Fruit fly (Drosophila melanogaster) whole organism, adult: ENCODE measurements around the gene PIG-L.

Source experiments
- CG11617 ChIP-seq: fragments of 200-800 bp; sonication (Bioruptor generic); optimal IDR thresholded peaks from 2 replicates; lab custom pipeline; 2017; ENCODE audit warnings: mild to moderate bottlenecking, missing biosample characterization, missing genetic modification reagents, missing genetic modification characterization
- CG12768 ChIP-seq: fragments of 200-800 bp; sonication (Bioruptor generic); optimal IDR thresholded peaks from 2 replicates; lab custom pipeline; 2017; ENCODE audit warnings: missing biosample characterization, missing genetic modification characterization, mild to moderate bottlenecking, moderate library complexity, missing genetic modification reagents
- CG14711 ChIP-seq: fragments of 200-800 bp; sonication (Bioruptor generic); optimal IDR thresholded peaks from 2 replicates; lab custom pipeline; 2018; ENCODE audit warnings: missing biosample characterization, mild to moderate bottlenecking, missing genetic modification characterization, moderate library complexity
- CG1620 ChIP-seq: fragments of 200-800 bp; sonication (Bioruptor generic); optimal IDR thresholded peaks from 2 replicates; lab custom pipeline; 2016; ENCODE audit warnings: missing biosample characterization, missing genetic modification characterization
- CG33017 ChIP-seq: fragments of 200-800 bp; sonication (Bioruptor generic); optimal IDR thresholded peaks from 2 replicates; lab custom pipeline; 2018; ENCODE audit warnings: missing biosample characterization, mild to moderate bottlenecking, missing genetic modification characterization, moderate library complexity
- CG7045 ChIP-seq: fragments of 200-800 bp; sonication (Bioruptor generic); optimal IDR thresholded peaks from 2 replicates; lab custom pipeline; 2017; ENCODE audit warnings: missing biosample characterization, mild to moderate bottlenecking, missing genetic modification characterization
- Clk ChIP-seq: fragments of 200-800 bp; sonication (Bioruptor generic); optimal IDR thresholded peaks from 2 replicates; lab custom pipeline; 2017; ENCODE audit warnings: missing biosample characterization, missing genetic modification characterization
- Mnt ChIP-seq: fragments of 200-800 bp; sonication (Bioruptor generic); optimal IDR thresholded peaks from 2 replicates; lab custom pipeline; 2016; ENCODE audit warnings: missing biosample characterization, mild to moderate bottlenecking, missing genetic modification characterization
- kay ChIP-seq: fragments of 200-800 bp; sonication (Bioruptor generic); peaks from one replicate; lab custom pipeline; 2016; ENCODE audit warnings: missing biosample characterization, missing genetic modification characterization, borderline replicate concordance
- ovo ChIP-seq: fragments of 200-800 bp; sonication (Bioruptor generic); optimal IDR thresholded peaks from 2 replicates; lab custom pipeline; 2016; ENCODE audit warnings: missing biosample characterization, missing genetic modification characterization
- tj ChIP-seq: fragments of 200-800 bp; sonication (Bioruptor generic); optimal IDR thresholded peaks from 3 replicates; lab custom pipeline; 2017; ENCODE audit warnings: missing biosample characterization, mild to moderate bottlenecking, missing genetic modification characterization, moderate library complexity

DNA sequence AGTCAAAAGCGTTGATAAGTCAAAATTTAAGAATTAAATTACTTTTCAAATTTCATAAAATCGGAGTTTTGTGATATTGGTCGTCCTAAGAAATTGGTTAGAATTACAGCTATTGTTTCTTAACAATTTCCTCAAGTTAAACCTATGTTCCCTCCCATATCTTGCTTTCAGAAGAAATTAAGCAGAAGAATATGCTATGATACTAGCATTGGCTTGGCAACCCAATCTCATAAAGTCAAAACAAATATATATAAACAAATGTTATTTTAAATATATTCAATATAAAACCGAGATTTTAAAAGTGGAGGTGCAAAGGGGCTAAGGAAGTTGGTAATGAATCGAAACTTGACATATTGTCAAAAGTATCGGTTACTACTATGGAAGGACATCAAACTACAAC, 48.5 kb downstream of the PIG-L start, which contains the start of gene CG31213:
- no peak for TF ChIP-seq Mnt (GFP tag; lab: Kevin White, UChicago)
- TF ChIP-seq CG11617 (GFP tag; lab: Kevin White, UChicago) = no peak
- TF ChIP-seq CG14711 (tag; lab: Kevin White, UChicago) = no peak
- TF ChIP-seq CG12768 = no peak
- no peak for TF ChIP-seq ovo (GFP tag; lab: Kevin White, UChicago)
- TF ChIP-seq CG33017 (tag; lab: Kevin White, UChicago) = no peak
- TF ChIP-seq tj (GFP tag; lab: Kevin White, UChicago) = no peak
- no peak for TF ChIP-seq kay (GFP tag; lab: Kevin White, UChicago)
- TF ChIP-seq Clk (GFP tag; lab: Kevin White, UChicago) = no peak
- TF ChIP-seq CG1620 (GFP tag; lab: Kevin White, UChicago) = no peak
- no peak for TF ChIP-seq CG7045 (GFP tag; lab: Kevin White, UChicago)
